Comparison of ENCODE assay signal across 3 worm cellular contexts in the genomic region with DNA sequence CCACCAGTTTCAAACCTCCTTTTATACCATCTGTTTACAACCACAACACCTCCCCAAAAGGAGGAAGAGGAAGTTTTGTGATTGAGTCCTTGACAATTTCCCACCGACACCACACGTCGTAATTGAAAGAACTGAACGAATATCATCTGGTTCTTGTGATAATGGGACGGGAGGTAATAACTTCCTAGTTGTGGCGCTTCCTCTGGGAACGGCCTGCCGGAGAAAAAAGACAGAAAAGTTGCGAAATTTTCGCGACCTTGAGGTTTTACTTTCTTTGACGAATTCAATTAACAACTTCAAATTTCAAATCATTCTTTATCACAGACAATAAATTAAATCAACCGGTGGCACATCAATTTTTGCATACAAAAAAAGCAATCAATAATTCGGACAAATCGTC.
TF ChIP-seq lines count a peak whose summit lies in the region.

A gene (minus strand): TSS at position 101 of the 400 bp plus-strand sequence.

TF ChIP-seq in whole organism, L1 larva, 84 proteins besides CTCF, POLR2A, EP300 and RAD21:
- TF ChIP-seq blmp-1 (tag; optimal IDR thresholded peaks at IDR 0.05; lab: Kevin White, UChicago) (peak; percentile 15), snpc-4 (tag; optimal IDR thresholded peaks at IDR 0.05; lab: Kevin White, UChicago) (no peak)

TF ChIP-seq in whole organism, L2 larva, 48 proteins besides CTCF, POLR2A, EP300 and RAD21:
- TF ChIP-seq egl-27 (tag; optimal IDR thresholded peaks at IDR 0.05; lab: Kevin White, UChicago) = peak; percentile 49
- no peak for TF ChIP-seq ZK546.5 (tag; optimal IDR thresholded peaks at IDR 0.05; lab: Kevin White, UChicago)

TF ChIP-seq in whole organism, L3 larva, 47 proteins besides CTCF, POLR2A, EP300 and RAD21:
- peak; percentile 15 for TF ChIP-seq nhr-23 (tag; optimal IDR thresholded peaks at IDR 0.05; lab: Kevin White, UChicago)
- no peak for TF ChIP-seq ceh-16 (tag; optimal IDR thresholded peaks at IDR 0.05; lab: Kevin White, UChicago)
- peak; percentile 13 for TF ChIP-seq ceh-28 (tag; optimal IDR thresholded peaks at IDR 0.05; lab: Kevin White, UChicago)
